Worm (Caenorhabditis elegans): Measurements from ENCODE around the gene T02B11.9.

ce11 chrV:879171-879570 lies 3.1 kb downstream of the T02B11.9 start, which contains the start of gene srg-53:
- TF ChIP-seq mdl-1 (tag; optimal IDR thresholded peaks at IDR 0.05), result no peak
- TF ChIP-seq jun-1 (tag; optimal IDR thresholded peaks at IDR 0.05), result no peak
- TF ChIP-seq hlh-11 (tag; optimal IDR thresholded peaks at IDR 0.05), result no peak
- no peak for TF ChIP-seq unc-62 (GFP tag; optimal IDR thresholded peaks at IDR 0.05 in 1 of 2)
- no peak for TF ChIP-seq unc-62 (tag; optimal IDR thresholded peaks at IDR 0.05)
- TF ChIP-seq lin-13 (GFP tag; optimal IDR thresholded peaks at IDR 0.05), result no peak
- no peak for TF ChIP-seq nhr-25 (tag; optimal IDR thresholded peaks at IDR 0.05; ENCODE audit: borderline replicate concordance, insufficient read depth)
- TF ChIP-seq tag-97 (GFP tag; IDR thresholded peaks at IDR 0.05), result no peak
- no peak for TF ChIP-seq nhr-77 (tag; optimal IDR thresholded peaks at IDR 0.05)
- no peak for TF ChIP-seq sdz-12 (GFP tag; optimal IDR thresholded peaks at IDR 0.05)
- no peak for TF ChIP-seq ZK337.2 (GFP tag; IDR thresholded peaks at IDR 0.05)
